Worm (Caenorhabditis elegans) whole organism, late embryonic: ENCODE results near the gene aagr-4.

Source experiments
- ama-1 ChIP-seq: fragments of 150-350 bp; optimal IDR thresholded peaks from 2 replicates; lab custom pipeline; 2014
- ceh-24 ChIP-seq: sonication (generic microtip); optimal IDR thresholded peaks from 2 replicates; lab custom pipeline; 2016; ENCODE audit warnings: mild to moderate bottlenecking, missing genetic modification characterization, missing compliant biosample characterization
- ceh-34 ChIP-seq: sonication (generic microtip); optimal IDR thresholded peaks from 2 replicates; lab custom pipeline; 2016; ENCODE audit warnings: mild to moderate bottlenecking, missing genetic modification characterization, missing compliant biosample characterization
- pha-2 ChIP-seq: sonication (generic microtip); optimal IDR thresholded peaks from 2 replicates; lab custom pipeline; 2017; ENCODE audit warnings: mild to moderate bottlenecking, missing genetic modification characterization, missing compliant biosample characterization
- pha-4 ChIP-seq: fragments of 150-350 bp; optimal IDR thresholded peaks from 2 replicates; lab custom pipeline; 2018; ENCODE audit warnings: missing biosample characterization, missing genetic modification reagents, missing genetic modification characterization
- unc-3 ChIP-seq, 2 experiments: fragments of 200-800 bp in 1 of 2; sonication (Bioruptor generic) in 1 of 2; sonication (generic microtip) in 1 of 2; conservative IDR thresholded peaks in 1 of 2; optimal IDR thresholded peaks in 1 of 2; 2 replicates each; pipeline versions ENCODE4 v1.3.6 to Lab custom; 2016 to 2022; ENCODE audit warnings: missing compliant biosample characterization in 2 of 2, missing genetic modification characterization in 2 of 2, missing genetic modification reagents in 1 of 2
- unc-42 ChIP-seq: sonication (generic microtip); optimal IDR thresholded peaks from 2 replicates; lab custom pipeline; 2016; ENCODE audit warnings: missing genotype, missing genetic modification characterization, missing compliant biosample characterization
- ztf-16 ChIP-seq: sonication (generic microtip); optimal IDR thresholded peaks from 2 replicates; lab custom pipeline; 2017; ENCODE audit warnings: missing genetic modification characterization, missing compliant biosample characterization

- TF ChIP-seq pha-2 (tag; lab: Kevin White, UChicago) (no peak), ceh-34 (tag; lab: Kevin White, UChicago) (no peak), ztf-16 (tag; lab: Kevin White, UChicago) (no peak), ceh-24 (no peak), ama-1 (lab: Kevin White, UChicago) (no peak), unc-42 (tag; lab: Kevin White, UChicago) (no peak), unc-3 (GFP tag; conservative IDR thresholded peaks at IDR 0.05; lab: Robert Waterston, UW) (no peak), unc-3 (tag; optimal IDR thresholded peaks at IDR 0.05; lab: Kevin White, UChicago) (no peak), pha-4 (no peak)
These were observed 3.2 kb upstream of the aagr-4 start, which contains the start of gene abu-12 for ce11 chrX:457139-457802.
